Fruit fly (Drosophila melanogaster) S2 (cell line): ENCODE data around the gene polybromo.

Experiments used
- CG8478 ChIP-seq: fragments of >200 bp; optimal IDR thresholded peaks from 2 replicates; lab custom pipeline; 2018
- CTCF ChIP-seq, 2 experiments: fragments of >200 bp; optimal IDR thresholded peaks; 2 replicates each; lab custom pipeline; 2018

DNA sequence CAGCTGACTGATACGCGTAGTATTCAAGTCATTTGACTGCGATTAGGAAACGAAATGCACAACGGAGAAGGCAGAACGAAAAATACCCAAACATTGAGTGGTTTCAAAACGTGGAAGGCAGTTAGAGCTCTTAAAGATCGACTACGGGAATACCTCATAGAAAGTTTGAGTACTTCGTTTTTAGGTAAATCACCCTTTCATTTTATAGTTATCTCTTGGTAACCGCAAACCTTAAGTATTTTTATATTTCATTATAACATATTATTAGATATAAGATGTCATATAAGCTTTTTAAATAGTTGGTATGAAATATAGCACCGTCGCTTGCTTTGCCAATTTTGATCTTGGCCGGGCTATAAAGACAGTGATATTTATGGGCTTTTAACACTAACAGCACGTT is 40.1 kb upstream of the polybromo start:
- TF ChIP-seq CTCF (optimal IDR thresholded peaks at IDR 0.05; lab: Kevin White, UChicago) = no peak
- no peak for TF ChIP-seq CG8478 (lab: Kevin White, UChicago)
